Worm (Caenorhabditis elegans) whole organism, early embryonic: ENCODE data around the gene fbxa-3.

Source experiments
- F13C5.2 ChIP-seq: sonication (generic microtip); optimal IDR thresholded peaks from 2 replicates; lab custom pipeline; 2017; ENCODE audit warnings: mild to moderate bottlenecking, missing genetic modification characterization, inconsistent platforms, missing compliant biosample characterization
- ama-1 ChIP-seq: fragments of 150-350 bp; optimal IDR thresholded peaks from 2 replicates; lab custom pipeline; 2014
- ets-7 ChIP-seq: sonication (generic microtip); optimal IDR thresholded peaks from 2 replicates; lab custom pipeline; 2016; ENCODE audit warnings: missing genotype, missing genetic modification characterization, missing compliant biosample characterization
- flt-1 ChIP-seq: fragments of 200-800 bp; sonication (Bioruptor generic); IDR thresholded peaks from 2 replicates; pipeline ENCODE4 v1.3.6; 2022; ENCODE audit warnings: missing genetic modification characterization, missing compliant biosample characterization
- hmbx-1 ChIP-seq: sonication (generic microtip); optimal IDR thresholded peaks from 2 replicates; lab custom pipeline; 2016; ENCODE audit warnings: mild to moderate bottlenecking, missing genetic modification characterization, missing compliant biosample characterization
- tbx-11 ChIP-seq: fragments of 200-800 bp; sonication (Bioruptor generic); IDR thresholded peaks from 2 replicates; pipeline ENCODE4 v1.3.6; 2022; ENCODE audit warnings: missing genetic modification characterization, missing compliant biosample characterization

- TF ChIP-seq F13C5.2 (no peak), hmbx-1 (tag; lab: Kevin White, UChicago) (no peak), ama-1 (lab: Kevin White, UChicago) (no peak), tbx-11 (no peak), flt-1 (no peak), ets-7 (tag; lab: Kevin White, UChicago) (no peak)
These were observed 15.5 kb upstream of the fbxa-3 start, which contains the start of gene T08E11.1 for ce11 chrII:1836204-1836603.
